Fruit fly (Drosophila melanogaster): Measurements from ENCODE around the gene CG34327.

dm6 chrX:17180523-17180922 is 43.1 kb downstream of the CG34327 start:
- TF ChIP-seq CG32264 (GFP tag; optimal IDR thresholded peaks at IDR 0.05), result no peak
- no peak for TF ChIP-seq h (GFP tag; optimal IDR thresholded peaks at IDR 0.05)
- no peak for TF ChIP-seq fru (GFP tag; optimal IDR thresholded peaks at IDR 0.05)
- no peak for TF ChIP-seq sage (GFP tag; optimal IDR thresholded peaks at IDR 0.05)
- no peak for TF ChIP-seq Sp1 (GFP tag; optimal IDR thresholded peaks at IDR 0.05)
- no peak for TF ChIP-seq br (GFP tag; optimal IDR thresholded peaks at IDR 0.05)
- TF ChIP-seq ey (GFP tag; optimal IDR thresholded peaks at IDR 0.05), result no peak
- TF ChIP-seq jim (GFP tag; optimal IDR thresholded peaks at IDR 0.05), result no peak
- TF ChIP-seq pan (optimal IDR thresholded peaks at IDR 0.05), result no peak
- no peak for TF ChIP-seq CG9705 (GFP tag; optimal IDR thresholded peaks at IDR 0.05)
- TF ChIP-seq N (GFP tag; optimal IDR thresholded peaks at IDR 0.05), result no peak
- TF ChIP-seq OdsH (GFP tag; optimal IDR thresholded peaks at IDR 0.05), result no peak
- TF ChIP-seq Abd-B (GFP tag; optimal IDR thresholded peaks at IDR 0.05), result no peak

Measured in whole organism, wandering third instar larva.